Worm (Caenorhabditis elegans): Measurements from ENCODE around the gene mel-32.

DNA sequence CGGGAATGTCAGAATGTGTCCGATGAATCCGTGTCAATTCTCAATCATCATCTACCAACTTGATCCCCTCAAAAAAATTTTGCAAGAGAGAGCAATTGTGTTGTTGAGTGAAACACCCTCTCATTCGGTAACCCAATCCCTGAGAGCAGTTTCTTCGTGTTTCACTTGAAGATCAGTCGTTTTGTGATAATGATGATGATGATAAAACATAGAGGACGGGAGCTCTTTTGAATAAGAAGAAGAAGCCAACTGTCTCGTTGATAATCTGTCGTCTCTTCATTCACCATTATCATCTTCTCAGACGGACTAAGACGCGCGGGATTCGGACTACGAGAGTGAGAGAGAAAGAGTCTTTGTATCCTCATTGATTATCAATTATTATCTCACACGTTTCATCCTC lies 37.7 kb downstream of the mel-32 start:
- no peak for TF ChIP-seq unc-62 (GFP tag; optimal IDR thresholded peaks at IDR 0.05 in 1 of 2)
- TF ChIP-seq unc-62 (tag; optimal IDR thresholded peaks at IDR 0.05) = no peak
- TF ChIP-seq lin-13 (GFP tag; optimal IDR thresholded peaks at IDR 0.05) = no peak
- TF ChIP-seq attf-4 (tag; optimal IDR thresholded peaks at IDR 0.05) = no peak
- TF ChIP-seq nhr-237 (tag; optimal IDR thresholded peaks at IDR 0.05) = no peak
- TF ChIP-seq tra-1 (GFP tag; IDR thresholded peaks at IDR 0.05) = no peak
- no peak for TF ChIP-seq nhr-10 (tag; optimal IDR thresholded peaks at IDR 0.05)
- no peak for TF ChIP-seq snpc-4 (tag; optimal IDR thresholded peaks at IDR 0.05)
